Fruit fly (Drosophila melanogaster): ENCODE data around the gene cad.

Gene cad

dm6 chr2L:20796758-20797514 is 26.4 kb downstream of the cad start, which contains the start of gene vari (continued):
- TF ChIP-seq row (GFP tag; IDR thresholded peaks at IDR 0.05) = no peak; the same call in 1 of the 3 replicates
- peak; percentile 3 for TF ChIP-seq gro (GFP tag; optimal IDR thresholded peaks at IDR 0.05)
- TF ChIP-seq CG17361 (GFP tag; IDR thresholded peaks at IDR 0.05) = peak; percentile 37; the same call in 1 of the 3 replicates
- TF ChIP-seq CG13287 (GFP tag; IDR thresholded peaks at IDR 0.05; ENCODE audit: partially characterized antibody) = peak; percentile 22; the same call in 1 of the 2 replicates
- no peak for TF ChIP-seq pan (optimal IDR thresholded peaks at IDR 0.05)
- peak in 1 of 2 experiments; percentile 18 for TF ChIP-seq pan (GFP tag; optimal IDR thresholded peaks at IDR 0.05 in 1 of 2, IDR thresholded peaks at IDR 0.05 in 1 of 2)
- TF ChIP-seq H15 (GFP tag; IDR thresholded peaks at IDR 0.05) = no peak
- TF ChIP-seq NC2α (GFP tag; optimal IDR thresholded peaks at IDR 0.05) = no peak
- peak; percentile 14 for TF ChIP-seq CG13624 (GFP tag; optimal IDR thresholded peaks at IDR 0.05)
- TF ChIP-seq CG11093 (GFP tag; IDR thresholded peaks at IDR 0.05) = no peak
- TF ChIP-seq CG17612 (GFP tag; IDR thresholded peaks at IDR 0.05) = no peak
- no peak for TF ChIP-seq CG7745 (tag; optimal IDR thresholded peaks at IDR 0.05)
- no peak for TF ChIP-seq Chrac-16 (GFP tag; optimal IDR thresholded peaks at IDR 0.05)
- TF ChIP-seq HLH4C (GFP tag; IDR thresholded peaks at IDR 0.05; ENCODE audit: partially characterized antibody) = no peak
- TF ChIP-seq rib (GFP tag; IDR thresholded peaks at IDR 0.05) = 0 out of 2 replicates have a peak, but pooled peaks have one; percentile 40
- no peak for TF ChIP-seq CG15011 (GFP tag; optimal IDR thresholded peaks at IDR 0.05)
- peak in 1 of 2 experiments; percentile 59 for TF ChIP-seq eve (GFP tag; optimal IDR thresholded peaks at IDR 0.05)
- TF ChIP-seq gem (tag; optimal IDR thresholded peaks at IDR 0.05) = no peak
- TF ChIP-seq Tbp (GFP tag; optimal IDR thresholded peaks at IDR 0.05) = no peak
- TF ChIP-seq bbx (GFP tag; IDR thresholded peaks at IDR 0.05; ENCODE audit: partially characterized antibody) = peak; percentile 53; the same call in 1 of the 2 replicates
- TF ChIP-seq Jarid2 (GFP tag; optimal IDR thresholded peaks at IDR 0.05) = peak; percentile 84
- no peak for TF ChIP-seq E2f1 (GFP tag; IDR thresholded peaks at IDR 0.05)
- no peak for TF ChIP-seq Rx (GFP tag; IDR thresholded peaks at IDR 0.05)
- TF ChIP-seq CG5245 (GFP tag; optimal IDR thresholded peaks at IDR 0.05) = no peak
- TF ChIP-seq repo (GFP tag; optimal IDR thresholded peaks at IDR 0.05) = no peak
- TF ChIP-seq Usf (GFP tag; optimal IDR thresholded peaks at IDR 0.05) = no peak
- no peak for TF ChIP-seq twi (tag; optimal IDR thresholded peaks at IDR 0.05)
- TF ChIP-seq CG8944 (GFP tag; optimal IDR thresholded peaks at IDR 0.05) = no peak
- TF ChIP-seq Myb (GFP tag; optimal IDR thresholded peaks at IDR 0.05) = peak; percentile 40
- 0 out of 2 replicates have a peak, but pooled peaks have one; percentile 26 for TF ChIP-seq nerfin-2 (GFP tag; IDR thresholded peaks at IDR 0.05; ENCODE audit: partially characterized antibody)
- no peak for TF ChIP-seq inv (GFP tag; IDR thresholded peaks at IDR 0.05; ENCODE audit: partially characterized antibody)
- TF ChIP-seq CG10147 (GFP tag; optimal IDR thresholded peaks at IDR 0.05) = no peak
- no peak for TF ChIP-seq CG3281 (GFP tag; optimal IDR thresholded peaks at IDR 0.05)
- TF ChIP-seq CG43689 (GFP tag; IDR thresholded peaks at IDR 0.05) = no peak
- no peak for TF ChIP-seq shn (GFP tag; optimal IDR thresholded peaks at IDR 0.05)
- TF ChIP-seq CG9609 (GFP tag; optimal IDR thresholded peaks at IDR 0.05) = no peak
- TF ChIP-seq cas (GFP tag; IDR thresholded peaks at IDR 0.05) = no peak
- no peak for TF ChIP-seq ssp (GFP tag; IDR thresholded peaks at IDR 0.05)
- TF ChIP-seq MBD-R2 (GFP tag; IDR thresholded peaks at IDR 0.05) = no peak; the same call in 1 of the 2 replicates
- TF ChIP-seq CG12769 (tag; optimal IDR thresholded peaks at IDR 0.05) = peak; percentile 40
- TF ChIP-seq CG14710 (tag; optimal IDR thresholded peaks at IDR 0.05) = no peak
- no peak for TF ChIP-seq sqz (GFP tag; optimal IDR thresholded peaks at IDR 0.05)
- TF ChIP-seq CG12155 (GFP tag; optimal IDR thresholded peaks at IDR 0.05) = no peak
- no peak for TF ChIP-seq gcm (GFP tag; optimal IDR thresholded peaks at IDR 0.05)
- peak; percentile 3 for TF ChIP-seq CG12104 (GFP tag; optimal IDR thresholded peaks at IDR 0.05)
- no peak for TF ChIP-seq CG3847 (GFP tag; IDR thresholded peaks at IDR 0.05)
- no peak for TF ChIP-seq abd-A (tag; optimal IDR thresholded peaks at IDR 0.05)
- TF ChIP-seq CG11085 (GFP tag; IDR thresholded peaks at IDR 0.05) = no peak
- TF ChIP-seq ATbp (GFP tag; optimal IDR thresholded peaks at IDR 0.05) = no peak
- TF ChIP-seq CHES-1-like (GFP tag; optimal IDR thresholded peaks at IDR 0.05) = no peak

Measured in whole organism, embryonic.